ENCODE assay signal across 1 fruit fly cellular context in genomic region chr2L:20416754-20417563, dm6.
TF ChIP-seq lines count a peak whose summit lies in the region.

CG10949 (minus strand) TSS chr2L:20416918.
Arpc2 (plus strand) TSS chr2L:20417057.

TF ChIP-seq in whole organism, embryonic, 481 proteins besides CTCF, POLR2A, EP300 and RAD21 (continued from another document and continues in another):
- TF ChIP-seq fd102C (GFP tag; optimal IDR thresholded peaks at IDR 0.05; lab: Kevin White, UChicago), result no peak
- TF ChIP-seq Poxn (GFP tag; IDR thresholded peaks at IDR 0.05; lab: Robert Waterston, UW), result no peak
- peak; percentile 26 for TF ChIP-seq Six4 (GFP tag; optimal IDR thresholded peaks at IDR 0.05; lab: Kevin White, UChicago)
- TF ChIP-seq ttk (GFP tag; IDR thresholded peaks at IDR 0.05; lab: Robert Waterston, UW), result no peak
- no peak for TF ChIP-seq sr (GFP tag; IDR thresholded peaks at IDR 0.05; lab: Robert Waterston, UW)
- TF ChIP-seq CG17361 (GFP tag; IDR thresholded peaks at IDR 0.05; lab: Robert Waterston, UW), result peak; percentile 84
- peak; percentile 34 for TF ChIP-seq Chrac-16 (GFP tag; optimal IDR thresholded peaks at IDR 0.05; lab: Kevin White, UChicago)
- TF ChIP-seq gsb (GFP tag; IDR thresholded peaks at IDR 0.05; lab: Robert Waterston, UW), result no peak
- no peak for TF ChIP-seq chn (GFP tag; optimal IDR thresholded peaks at IDR 0.05; lab: Kevin White, UChicago)
- peak; percentile 67 for TF ChIP-seq Lhr (GFP tag; optimal IDR thresholded peaks at IDR 0.05; lab: Kevin White, UChicago)
- no peak for TF ChIP-seq CHES-1-like (GFP tag; optimal IDR thresholded peaks at IDR 0.05; lab: Kevin White, UChicago)
- peak; percentile 62 for TF ChIP-seq CG15696 (tag; optimal IDR thresholded peaks at IDR 0.05; lab: Kevin White, UChicago)
- peak; percentile 77 for TF ChIP-seq CG12391 (tag; optimal IDR thresholded peaks at IDR 0.05; lab: Kevin White, UChicago)
- peak; percentile 46 for TF ChIP-seq CG12942 (GFP tag; optimal IDR thresholded peaks at IDR 0.05; lab: Kevin White, UChicago)
- no peak for TF ChIP-seq CG12219 (GFP tag; optimal IDR thresholded peaks at IDR 0.05; lab: Kevin White, UChicago)
- peak; percentile 31 for TF ChIP-seq Deaf1 (tag; optimal IDR thresholded peaks at IDR 0.05; lab: Kevin White, UChicago)
- no peak for TF ChIP-seq sima (GFP tag; optimal IDR thresholded peaks at IDR 0.05; lab: Kevin White, UChicago)
- TF ChIP-seq Dip2 (GFP tag; IDR thresholded peaks at IDR 0.05; lab: Robert Waterston, UW), result no peak
- no peak for TF ChIP-seq eve (GFP tag; optimal IDR thresholded peaks at IDR 0.05; lab: Kevin White, UChicago)
- no peak for TF ChIP-seq maf-S (GFP tag; optimal IDR thresholded peaks at IDR 0.05; lab: Kevin White, UChicago)
- TF ChIP-seq CG34224 (GFP tag; IDR thresholded peaks at IDR 0.05; lab: Robert Waterston, UW; ENCODE audit: partially characterized antibody), result peak; percentile 63; the same call in 2 of the 3 replicates
- peak; percentile 27 for TF ChIP-seq CG10979 (tag; optimal IDR thresholded peaks at IDR 0.05; lab: Kevin White, UChicago)
- TF ChIP-seq Mad (GFP tag; optimal IDR thresholded peaks at IDR 0.05; lab: Kevin White, UChicago), result peak; percentile 8
- TF ChIP-seq CG18619 (GFP tag; optimal IDR thresholded peaks at IDR 0.05; lab: Kevin White, UChicago), result peak; percentile 38
- peak; percentile 34; the same call in 1 of the 2 replicates for TF ChIP-seq Rfx (GFP tag; IDR thresholded peaks at IDR 0.05; lab: Robert Waterston, UW)
- no peak; the same call in 1 of the 2 replicates for TF ChIP-seq MBD-R2 (GFP tag; IDR thresholded peaks at IDR 0.05; lab: Robert Waterston, UW)
- TF ChIP-seq CG8359 (GFP tag; optimal IDR thresholded peaks at IDR 0.05; lab: Kevin White, UChicago; ENCODE audit: borderline replicate concordance), result no peak
- peak; percentile 65 for TF ChIP-seq Xbp1 (GFP tag; optimal IDR thresholded peaks at IDR 0.05; lab: Kevin White, UChicago)
- TF ChIP-seq CG1529 (GFP tag; optimal IDR thresholded peaks at IDR 0.05; lab: Kevin White, UChicago), result no peak
- no peak for TF ChIP-seq Hr78 (GFP tag; optimal IDR thresholded peaks at IDR 0.05; lab: Kevin White, UChicago)
- peak; percentile 53 for TF ChIP-seq CG18599 (GFP tag; optimal IDR thresholded peaks at IDR 0.05; lab: Kevin White, UChicago)
- no peak for TF ChIP-seq Ada2b (GFP tag; IDR thresholded peaks at IDR 0.05; lab: Robert Waterston, UW)
- TF ChIP-seq toy (GFP tag; IDR thresholded peaks at IDR 0.05; lab: Robert Waterston, UW), result no peak
- peak; percentile 67 for TF ChIP-seq E2f2 (GFP tag; IDR thresholded peaks at IDR 0.05; lab: Robert Waterston, UW)
- no peak for TF ChIP-seq CG10959 (GFP tag; IDR thresholded peaks at IDR 0.05; lab: Robert Waterston, UW)
- no peak for TF ChIP-seq btn (GFP tag; optimal IDR thresholded peaks at IDR 0.05; lab: Kevin White, UChicago)
- peak; percentile 52; the same call in 1 of the 3 replicates for TF ChIP-seq CG7963 (GFP tag; IDR thresholded peaks at IDR 0.05; lab: Robert Waterston, UW; ENCODE audit: partially characterized antibody)
- no peak for TF ChIP-seq CG34376 (GFP tag; optimal IDR thresholded peaks at IDR 0.05; lab: Kevin White, UChicago)
- no peak for TF ChIP-seq mirr (GFP tag; optimal IDR thresholded peaks at IDR 0.05; lab: Kevin White, UChicago)
- TF ChIP-seq lmd (GFP tag; IDR thresholded peaks at IDR 0.05; lab: Robert Waterston, UW), result no peak
- TF ChIP-seq insv (GFP tag; optimal IDR thresholded peaks at IDR 0.05; lab: Kevin White, UChicago), result no peak
- TF ChIP-seq bigmax (GFP tag; optimal IDR thresholded peaks at IDR 0.05; lab: Kevin White, UChicago), result no peak
- TF ChIP-seq CG9727 (GFP tag; optimal IDR thresholded peaks at IDR 0.05; lab: Kevin White, UChicago), result peak; percentile 17
- TF ChIP-seq seq (GFP tag; IDR thresholded peaks at IDR 0.05; lab: Robert Waterston, UW), result no peak
- TF ChIP-seq tup (GFP tag; optimal IDR thresholded peaks at IDR 0.05; lab: Kevin White, UChicago), result no peak
- peak; percentile 48 for TF ChIP-seq CG13296 (GFP tag; optimal IDR thresholded peaks at IDR 0.05; lab: Kevin White, UChicago)
- TF ChIP-seq CG16779 (GFP tag; IDR thresholded peaks at IDR 0.05; lab: Robert Waterston, UW), result no peak
- TF ChIP-seq Adf1 (GFP tag; IDR thresholded peaks at IDR 0.05; lab: Robert Waterston, UW), result peak; percentile 47
- peak; percentile 76 for TF ChIP-seq kni (GFP tag; optimal IDR thresholded peaks at IDR 0.05; lab: Kevin White, UChicago)
- TF ChIP-seq CG3281 (GFP tag; optimal IDR thresholded peaks at IDR 0.05; lab: Kevin White, UChicago), result peak; percentile 7
- TF ChIP-seq jigr1 (GFP tag; IDR thresholded peaks at IDR 0.05; lab: Robert Waterston, UW), result no peak
- no peak for TF ChIP-seq wor (GFP tag; IDR thresholded peaks at IDR 0.05; lab: Robert Waterston, UW)
- TF ChIP-seq otp (GFP tag; IDR thresholded peaks at IDR 0.05; lab: Robert Waterston, UW), result no peak
- peak; percentile 56 for TF ChIP-seq ind (GFP tag; optimal IDR thresholded peaks at IDR 0.05; lab: Kevin White, UChicago)
- peak; percentile 41 for TF ChIP-seq NfI (GFP tag; optimal IDR thresholded peaks at IDR 0.05; lab: Kevin White, UChicago)
- TF ChIP-seq CG4730 (GFP tag; IDR thresholded peaks at IDR 0.05; lab: Robert Waterston, UW), result peak; percentile 39; the same call in 1 of the 2 replicates
- peak; percentile 66 for TF ChIP-seq unc-4 (GFP tag; IDR thresholded peaks at IDR 0.05; lab: Robert Waterston, UW; ENCODE audit: partially characterized antibody)
- TF ChIP-seq h (optimal IDR thresholded peaks at IDR 0.05; lab: Kevin White, UChicago), result no peak
- no peak for TF ChIP-seq H15 (GFP tag; IDR thresholded peaks at IDR 0.05; lab: Robert Waterston, UW)
- peak; percentile 64 for TF ChIP-seq Sox100B (GFP tag; optimal IDR thresholded peaks at IDR 0.05; lab: Kevin White, UChicago)
- TF ChIP-seq CG11696 (GFP tag; IDR thresholded peaks at IDR 0.05; lab: Robert Waterston, UW), result 0 out of 2 replicates have a peak, but pooled peaks have one; percentile 15
- peak; percentile 47 for TF ChIP-seq CG10654 (GFP tag; optimal IDR thresholded peaks at IDR 0.05; lab: Kevin White, UChicago)
- TF ChIP-seq salm (tag; optimal IDR thresholded peaks at IDR 0.05; lab: Kevin White, UChicago), result no peak
- TF ChIP-seq eyg (GFP tag; optimal IDR thresholded peaks at IDR 0.05; lab: Kevin White, UChicago), result no peak
- TF ChIP-seq grau (tag; optimal IDR thresholded peaks at IDR 0.05; lab: Kevin White, UChicago), result peak; percentile 72
- peak; percentile 55 for TF ChIP-seq CG30020 (tag; optimal IDR thresholded peaks at IDR 0.05; lab: Kevin White, UChicago)
- TF ChIP-seq hbn (GFP tag; IDR thresholded peaks at IDR 0.05; lab: Robert Waterston, UW; ENCODE audit: partially characterized antibody), result no peak; the same call in 1 of the 2 replicates
- TF ChIP-seq CG9817 (tag; optimal IDR thresholded peaks at IDR 0.05; lab: Kevin White, UChicago), result peak; percentile 77
- TF ChIP-seq CG14050 (GFP tag; IDR thresholded peaks at IDR 0.05; lab: Robert Waterston, UW), result no peak
- no peak for TF ChIP-seq HLH54F (GFP tag; optimal IDR thresholded peaks at IDR 0.05; lab: Kevin White, UChicago)
- no peak for TF ChIP-seq Bdp1 (GFP tag; optimal IDR thresholded peaks at IDR 0.05; lab: Kevin White, UChicago)
- TF ChIP-seq CG13624 (GFP tag; optimal IDR thresholded peaks at IDR 0.05; lab: Kevin White, UChicago), result peak; percentile 4
- peak; percentile 11 for TF ChIP-seq CG15514 (GFP tag; optimal IDR thresholded peaks at IDR 0.05; lab: Kevin White, UChicago)
- no peak for TF ChIP-seq fu2 (GFP tag; optimal IDR thresholded peaks at IDR 0.05; lab: Kevin White, UChicago)
- no peak for TF ChIP-seq da (GFP tag; optimal IDR thresholded peaks at IDR 0.05; lab: Kevin White, UChicago)
- TF ChIP-seq lbe (GFP tag; optimal IDR thresholded peaks at IDR 0.05; lab: Kevin White, UChicago), result no peak
- peak; percentile 74 for TF ChIP-seq YL-1 (GFP tag; optimal IDR thresholded peaks at IDR 0.05; lab: Kevin White, UChicago)
- no peak for TF ChIP-seq pita (GFP tag; optimal IDR thresholded peaks at IDR 0.05; lab: Kevin White, UChicago)
- TF ChIP-seq bcd (GFP tag; optimal IDR thresholded peaks at IDR 0.05; lab: Kevin White, UChicago), result peak; percentile 13
- no peak for TF ChIP-seq Dip3 (GFP tag; optimal IDR thresholded peaks at IDR 0.05; lab: Kevin White, UChicago)
- TF ChIP-seq Nf-YC (tag; optimal IDR thresholded peaks at IDR 0.05; lab: Kevin White, UChicago), result peak; percentile 69
- peak; percentile 59 for TF ChIP-seq fd3F (GFP tag; optimal IDR thresholded peaks at IDR 0.05; lab: Kevin White, UChicago)
- TF ChIP-seq nom (GFP tag; optimal IDR thresholded peaks at IDR 0.05; lab: Kevin White, UChicago), result no peak
- TF ChIP-seq kay (GFP tag; optimal IDR thresholded peaks at IDR 0.05; lab: Kevin White, UChicago), result no peak
- TF ChIP-seq CG3407 (GFP tag; optimal IDR thresholded peaks at IDR 0.05; lab: Kevin White, UChicago), result no peak
- no peak for TF ChIP-seq CG4854 (GFP tag; optimal IDR thresholded peaks at IDR 0.05; lab: Kevin White, UChicago)
- TF ChIP-seq sqz (GFP tag; optimal IDR thresholded peaks at IDR 0.05; lab: Kevin White, UChicago), result peak; percentile 9
- no peak for TF ChIP-seq CG7987 (GFP tag; optimal IDR thresholded peaks at IDR 0.05; lab: Kevin White, UChicago)
- peak; percentile 73 for TF ChIP-seq CG42726 (GFP tag; IDR thresholded peaks at IDR 0.05; lab: Robert Waterston, UW; ENCODE audit: partially characterized antibody)
- no peak for TF ChIP-seq CG18764 (GFP tag; optimal IDR thresholded peaks at IDR 0.05; lab: Kevin White, UChicago)
- TF ChIP-seq HLH4C (GFP tag; IDR thresholded peaks at IDR 0.05; lab: Robert Waterston, UW; ENCODE audit: partially characterized antibody), result peak; percentile 28; the same call in 2 of the 3 replicates
- TF ChIP-seq Bteb2 (GFP tag; optimal IDR thresholded peaks at IDR 0.05; lab: Kevin White, UChicago), result no peak
- no peak for TF ChIP-seq CG9609 (GFP tag; optimal IDR thresholded peaks at IDR 0.05; lab: Kevin White, UChicago)
- TF ChIP-seq CG8290 (GFP tag; optimal IDR thresholded peaks at IDR 0.05; lab: Kevin White, UChicago), result no peak
- peak in 1 of 2 experiments; percentile 6 for TF ChIP-seq CG8290 (tag; optimal IDR thresholded peaks at IDR 0.05; lab: Kevin White, UChicago)
- TF ChIP-seq unpg (GFP tag; optimal IDR thresholded peaks at IDR 0.05; lab: Kevin White, UChicago), result peak; percentile 58
- TF ChIP-seq dpn (GFP tag; optimal IDR thresholded peaks at IDR 0.05; lab: Kevin White, UChicago), result peak in 1 of 2 experiments; percentile 51
- peak; percentile 38; the same call in 1 of the 2 replicates for TF ChIP-seq stc (GFP tag; IDR thresholded peaks at IDR 0.05; lab: Robert Waterston, UW)
- TF ChIP-seq wdn (GFP tag; IDR thresholded peaks at IDR 0.05; lab: Robert Waterston, UW), result no peak
- TF ChIP-seq Doc2 (GFP tag; IDR thresholded peaks at IDR 0.05; lab: Robert Waterston, UW), result no peak
- no peak for TF ChIP-seq tna (GFP tag; IDR thresholded peaks at IDR 0.05; lab: Robert Waterston, UW; ENCODE audit: partially characterized antibody)
- peak; percentile 50 for TF ChIP-seq CG7839 (tag; optimal IDR thresholded peaks at IDR 0.05; lab: Kevin White, UChicago)
- no peak for TF ChIP-seq CG7271 (tag; optimal IDR thresholded peaks at IDR 0.05; lab: Kevin White, UChicago)
- TF ChIP-seq gt (GFP tag; IDR thresholded peaks at IDR 0.05; lab: Robert Waterston, UW), result no peak
- no peak for TF ChIP-seq trh (GFP tag; optimal IDR thresholded peaks at IDR 0.05; lab: Kevin White, UChicago)
- peak; percentile 60 for TF ChIP-seq CG33557 (GFP tag; optimal IDR thresholded peaks at IDR 0.05; lab: Kevin White, UChicago)
- no peak for TF ChIP-seq CG10274 (GFP tag; optimal IDR thresholded peaks at IDR 0.05; lab: Kevin White, UChicago)
- no peak for TF ChIP-seq Hr39 (optimal IDR thresholded peaks at IDR 0.05; lab: Kevin White, UChicago)
- TF ChIP-seq ap (GFP tag; IDR thresholded peaks at IDR 0.05; lab: Robert Waterston, UW), result no peak
- TF ChIP-seq CG32532 (GFP tag; IDR thresholded peaks at IDR 0.05; lab: Robert Waterston, UW), result peak; percentile 68
- no peak for TF ChIP-seq Side (GFP tag; optimal IDR thresholded peaks at IDR 0.05; lab: Kevin White, UChicago)
- peak; percentile 79 for TF ChIP-seq Med (GFP tag; lab: Kevin White, UChicago)
- no peak for TF ChIP-seq CG17568 (GFP tag; optimal IDR thresholded peaks at IDR 0.05; lab: Kevin White, UChicago)
- TF ChIP-seq Nf-YB (GFP tag; optimal IDR thresholded peaks at IDR 0.05; lab: Kevin White, UChicago), result no peak
- peak; percentile 91; the same call in 1 of the 4 replicates for TF ChIP-seq chinmo (GFP tag; IDR thresholded peaks at IDR 0.05; lab: Robert Waterston, UW; ENCODE audit: partially characterized antibody)
- TF ChIP-seq stwl (tag; optimal IDR thresholded peaks at IDR 0.05; lab: Kevin White, UChicago), result peak; percentile 66
- no peak for TF ChIP-seq Dad (GFP tag; optimal IDR thresholded peaks at IDR 0.05; lab: Kevin White, UChicago)
- TF ChIP-seq CG15601 (tag; optimal IDR thresholded peaks at IDR 0.05; lab: Kevin White, UChicago), result peak; percentile 67
- TF ChIP-seq CG15269 (tag; optimal IDR thresholded peaks at IDR 0.05; lab: Kevin White, UChicago), result peak; percentile 75
- TF ChIP-seq ara (GFP tag; IDR thresholded peaks at IDR 0.05; lab: Robert Waterston, UW), result no peak
- no peak for TF ChIP-seq CG6854 (GFP tag; optimal IDR thresholded peaks at IDR 0.05; lab: Kevin White, UChicago)
- no peak for TF ChIP-seq Mes4 (GFP tag; optimal IDR thresholded peaks at IDR 0.05; lab: Kevin White, UChicago)
- TF ChIP-seq Rx (GFP tag; IDR thresholded peaks at IDR 0.05; lab: Robert Waterston, UW), result no peak
- TF ChIP-seq hb (GFP tag; IDR thresholded peaks at IDR 0.05; lab: Robert Waterston, UW; ENCODE audit: partially characterized antibody), result 0 out of 3 replicates have a peak, but pooled peaks have one; percentile 60
- no peak for TF ChIP-seq CG6683 (GFP tag; optimal IDR thresholded peaks at IDR 0.05; lab: Kevin White, UChicago)
- peak; percentile 33 for TF ChIP-seq Sin3A (optimal IDR thresholded peaks at IDR 0.05; lab: Kevin White, UChicago)
- no peak for TF ChIP-seq CG14014 (GFP tag; IDR thresholded peaks at IDR 0.05; lab: Robert Waterston, UW)
- TF ChIP-seq ro (GFP tag; IDR thresholded peaks at IDR 0.05; lab: Robert Waterston, UW), result no peak
- TF ChIP-seq Sox102F (GFP tag; optimal IDR thresholded peaks at IDR 0.05; lab: Kevin White, UChicago), result peak; percentile 61
- peak; percentile 69 for TF ChIP-seq Dp (GFP tag; optimal IDR thresholded peaks at IDR 0.05; lab: Kevin White, UChicago)
- no peak for TF ChIP-seq Atf3 (GFP tag; optimal IDR thresholded peaks at IDR 0.05; lab: Kevin White, UChicago)
- TF ChIP-seq nmo (GFP tag; optimal IDR thresholded peaks at IDR 0.05; lab: Kevin White, UChicago), result peak; percentile 54
- peak; percentile 84 for TF ChIP-seq Sry-δ (GFP tag; optimal IDR thresholded peaks at IDR 0.05; lab: Kevin White, UChicago)
